Fruit fly (Drosophila melanogaster) whole organism, larva: ENCODE measurements around the gene CG10467.

Experiments
- noc ChIP-seq: fragments of 200-800 bp; sonication (Bioruptor generic); optimal IDR thresholded peaks from 3 replicates; lab custom pipeline; 2019; ENCODE audit warnings: missing biosample characterization, mild to moderate bottlenecking, missing genetic modification characterization, moderate library complexity

The CG10467 gene

DNA sequence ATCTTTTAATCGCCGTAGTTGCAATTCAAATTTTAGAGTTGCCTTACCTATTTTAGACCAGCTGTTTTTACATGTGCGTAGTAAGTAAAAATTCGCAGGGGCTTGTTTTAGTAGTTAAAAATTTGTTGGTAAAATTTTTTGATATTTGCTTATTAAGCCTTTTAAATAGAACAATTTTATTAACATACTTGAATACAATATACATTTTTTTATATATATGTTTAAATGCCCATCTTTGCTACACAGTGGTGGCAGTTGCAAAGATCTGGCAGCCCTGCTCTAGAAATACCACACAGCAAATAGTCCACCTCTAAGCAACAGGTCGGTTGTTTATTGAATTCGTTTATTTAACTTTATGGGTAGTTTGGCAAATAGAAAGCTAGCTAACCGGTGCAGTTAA is at the start of gene CG10467, which contains the start of gene loj:
Gene CG10467 (minus strand): TSS at position 51 of the 400 bp plus-strand sequence.
Gene loj (plus strand): TSS at position 291 of the 400 bp plus-strand sequence.
- peak; percentile 92 for TF ChIP-seq noc

DNA sequence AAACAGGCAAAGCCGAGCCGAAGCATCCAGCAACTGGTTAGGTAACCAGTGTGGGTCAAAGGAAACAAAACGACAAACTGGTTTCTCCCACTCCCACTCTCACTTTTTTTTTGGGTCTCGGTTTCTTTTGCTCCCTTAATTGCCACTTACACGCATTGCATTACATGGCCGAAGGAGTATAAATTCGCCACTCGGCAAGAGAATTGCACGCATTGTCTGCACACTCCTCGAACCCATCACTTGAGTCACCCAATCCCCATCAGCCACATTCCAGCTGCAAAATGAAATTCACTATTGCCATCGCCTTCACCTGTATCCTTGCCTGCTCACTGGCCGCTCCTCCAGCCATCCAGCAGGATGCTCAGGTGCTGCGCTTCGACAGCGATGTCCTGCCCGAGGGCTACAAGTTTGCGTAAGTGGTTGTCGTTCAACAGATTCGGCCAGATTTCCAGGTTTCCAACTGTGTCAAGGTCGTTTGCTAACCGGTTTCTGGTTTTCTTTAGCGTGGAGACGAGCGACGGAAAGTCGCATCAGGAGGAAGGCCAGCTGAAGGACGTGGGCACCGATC is 48.7 kb upstream of the CG10467 start, which contains the start of gene Lcp65Ad:
Gene Lcp65Ad (plus strand): TSS at position 208 of the 568 bp plus-strand sequence.
- no peak for TF ChIP-seq noc

DNA sequence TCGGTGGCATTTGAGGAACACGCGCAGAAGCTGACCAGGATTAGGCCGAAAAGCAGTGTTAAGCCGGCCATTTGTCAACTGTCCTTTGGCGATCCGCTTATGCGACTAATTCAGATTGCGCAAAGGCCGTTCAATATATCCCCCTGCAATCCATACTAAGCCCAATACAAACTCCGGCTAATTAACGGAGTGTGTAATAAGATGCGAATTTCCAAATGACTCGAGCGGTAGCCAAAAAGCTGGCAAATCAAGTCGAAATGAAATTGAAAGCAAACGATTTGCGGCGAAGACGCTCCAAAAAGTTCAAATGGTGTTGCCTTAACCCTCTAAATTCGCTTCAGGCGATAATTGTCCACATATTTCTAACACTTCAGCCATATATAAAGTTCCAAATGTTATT is 47.8 kb upstream of the CG10467 start, which contains the start of gene Cpr65Aw:
Gene Cpr65Aw (minus strand): TSS at position 101 of the 400 bp plus-strand sequence.
- TF ChIP-seq noc, result no peak

DNA sequence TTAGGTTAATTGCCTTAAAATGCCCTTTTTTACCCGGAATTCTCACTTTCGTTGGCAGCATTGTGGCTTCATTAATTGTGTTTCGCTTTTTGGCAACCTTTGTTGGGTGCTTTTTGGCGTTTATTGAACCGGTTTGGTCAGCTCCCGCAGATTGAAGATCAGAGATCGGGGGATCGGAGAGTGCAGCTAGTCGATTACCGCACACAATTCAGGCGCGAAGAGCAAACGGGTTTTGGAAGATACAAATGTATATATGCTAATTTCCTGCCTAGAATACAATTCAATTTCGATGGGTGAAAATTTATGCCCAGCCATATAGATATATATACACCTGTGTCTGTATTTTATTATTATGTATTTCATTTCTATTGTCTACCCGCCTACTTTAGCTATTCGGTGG is 47.0 kb upstream of the CG10467 start:
- TF ChIP-seq noc, result no peak

DNA sequence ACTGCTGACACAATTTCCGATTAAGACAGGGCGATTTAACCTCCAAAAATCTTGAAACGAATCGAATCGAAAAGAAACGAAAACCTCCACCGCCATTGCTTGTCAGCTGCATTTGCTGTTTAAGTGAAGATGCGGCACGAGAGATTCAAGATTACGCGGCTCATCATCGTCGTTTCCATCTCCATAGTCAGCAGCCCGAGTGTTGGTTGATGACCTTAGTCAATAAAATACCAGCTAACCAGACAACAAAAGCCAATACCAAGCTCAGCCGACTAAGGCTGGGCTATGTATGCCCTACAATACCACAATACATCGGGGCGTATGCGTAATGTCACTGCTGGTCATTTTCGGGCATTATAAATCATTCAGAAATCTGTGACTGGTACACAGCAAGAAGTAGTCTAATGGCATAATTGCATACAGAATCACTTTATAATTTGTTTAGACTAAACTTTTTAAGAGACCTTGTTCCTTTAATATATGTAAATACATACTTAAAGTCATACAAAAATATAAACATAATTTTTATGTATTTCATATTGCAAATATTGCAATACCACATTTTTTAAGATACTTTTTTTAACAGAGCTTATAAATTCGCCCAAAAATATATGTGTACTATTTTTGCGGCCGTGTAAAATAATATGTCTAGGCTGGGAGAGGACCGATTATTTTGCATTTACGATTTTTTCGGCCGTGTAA is 46.4 kb upstream of the CG10467 start:
- TF ChIP-seq noc, result no peak

DNA sequence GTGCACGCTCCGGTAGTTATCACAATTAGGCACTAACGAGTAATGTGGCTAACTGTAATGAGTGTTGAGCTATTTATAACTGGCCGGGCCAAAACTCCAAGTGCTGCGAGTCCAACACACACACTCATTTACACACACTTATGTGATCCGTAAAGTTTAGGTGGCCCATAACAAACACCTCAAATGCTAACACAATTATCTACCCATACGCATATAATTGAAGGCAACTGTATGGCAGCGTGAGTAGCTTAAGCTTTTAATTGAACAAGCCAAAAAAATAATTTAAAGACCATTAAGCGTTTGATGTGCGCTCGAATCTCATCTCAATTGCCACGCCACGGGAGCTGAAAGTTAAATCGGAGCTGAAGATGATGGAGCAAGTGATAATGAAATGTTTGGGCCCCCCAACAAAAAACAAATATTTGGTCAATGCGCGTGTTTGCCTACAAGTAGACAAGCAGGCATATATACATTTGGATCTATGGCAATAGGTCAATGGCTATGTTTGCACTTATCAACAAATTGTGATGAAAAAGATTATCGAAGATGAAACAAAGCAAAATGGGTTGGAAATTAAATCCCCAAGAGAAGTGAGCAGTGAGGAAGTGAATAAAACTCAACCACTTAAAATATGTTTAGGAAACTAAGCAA is 45.5 kb upstream of the CG10467 start, which contains the start of gene Cpr65Av:
Gene Cpr65Av (minus strand): TSS at position 51 of the 651 bp plus-strand sequence.
- TF ChIP-seq noc, result no peak

DNA sequence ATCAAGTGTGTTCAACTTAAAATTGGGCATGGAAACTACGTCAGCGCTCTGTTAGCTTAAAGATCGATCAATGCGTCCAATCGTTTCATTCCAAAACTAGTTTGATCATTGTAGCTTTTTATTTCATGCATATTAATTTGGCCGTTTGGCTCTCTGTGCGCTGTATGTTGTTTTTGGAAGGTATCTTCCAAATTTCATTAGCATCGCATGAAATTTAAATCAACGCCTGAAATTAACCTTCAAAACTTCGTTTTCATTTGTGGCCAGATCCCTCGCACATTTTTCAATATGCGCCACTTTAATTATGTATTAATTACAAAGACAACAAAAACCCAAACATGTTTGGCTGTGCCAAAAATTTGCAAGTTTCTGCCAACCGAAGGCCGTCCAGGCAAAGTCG is 44.0 kb upstream of the CG10467 start:
- TF ChIP-seq noc, result no peak

DNA sequence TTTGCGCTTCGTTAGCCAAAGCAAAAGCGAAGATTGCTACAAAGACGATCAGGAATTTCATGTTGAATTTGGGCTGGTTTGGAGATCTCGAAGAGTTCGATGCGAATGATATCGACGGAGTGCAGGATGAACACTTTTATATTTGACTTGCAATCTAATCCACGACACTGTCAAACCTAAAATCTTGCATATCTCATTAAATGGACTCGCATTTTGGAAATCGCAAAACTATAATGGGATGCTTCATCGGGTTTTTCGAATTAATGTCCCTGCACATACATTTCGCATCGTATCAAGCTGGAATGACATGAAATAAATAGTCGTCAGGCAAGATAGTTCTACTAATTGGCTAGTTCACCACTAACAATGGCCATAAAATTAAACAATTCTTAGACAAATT is 43.5 kb upstream of the CG10467 start, which contains the start of gene Lcp65Ae:
Gene Lcp65Ae (minus strand): TSS at position 101 of the 400 bp plus-strand sequence.
- no peak for TF ChIP-seq noc

DNA sequence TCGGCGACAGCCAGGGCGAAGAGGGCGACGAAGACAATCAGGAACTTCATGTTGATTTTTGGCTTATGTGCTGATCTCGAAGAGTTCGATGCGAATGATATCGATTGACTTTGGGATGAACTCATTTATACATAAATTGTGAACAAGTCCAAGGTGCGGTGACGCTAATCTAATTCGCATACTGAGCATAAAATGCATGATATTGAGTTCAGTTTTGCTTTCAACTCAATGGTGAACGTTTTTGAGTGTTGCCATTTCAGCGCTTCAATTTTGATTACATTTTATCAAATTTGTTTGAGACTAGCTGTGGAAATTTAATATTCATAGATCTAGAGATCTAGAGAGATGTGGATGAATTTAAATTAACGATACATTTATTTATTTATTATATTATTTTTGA is 42.1 kb upstream of the CG10467 start, which contains the start of gene Lcp65Af:
Gene Lcp65Af (minus strand): TSS at position 101 of the 400 bp plus-strand sequence.
- TF ChIP-seq noc, result no peak

DNA sequence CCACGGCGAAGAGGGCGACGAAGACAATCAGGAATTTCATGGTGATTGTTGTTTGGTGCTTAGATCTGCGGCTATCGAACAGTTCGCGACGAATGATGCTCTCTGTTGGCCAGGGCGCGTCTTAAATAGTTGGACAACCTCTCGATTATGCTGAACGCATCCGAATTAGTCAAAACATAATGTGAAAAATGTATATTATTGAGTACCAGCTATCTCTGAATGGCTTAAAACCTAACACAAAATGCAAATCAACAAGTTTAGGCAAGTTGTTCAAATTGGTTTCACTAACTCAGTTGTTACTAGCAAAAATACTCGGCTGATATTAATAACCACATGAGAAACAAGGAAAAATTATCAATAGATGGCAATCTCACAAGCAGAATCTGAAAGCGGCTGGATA is 40.6 kb upstream of the CG10467 start, which contains the start of gene Lcp65Ag1:
Gene Lcp65Ag1 (minus strand): TSS at position 101 of the 400 bp plus-strand sequence.
- TF ChIP-seq noc, result no peak

DNA sequence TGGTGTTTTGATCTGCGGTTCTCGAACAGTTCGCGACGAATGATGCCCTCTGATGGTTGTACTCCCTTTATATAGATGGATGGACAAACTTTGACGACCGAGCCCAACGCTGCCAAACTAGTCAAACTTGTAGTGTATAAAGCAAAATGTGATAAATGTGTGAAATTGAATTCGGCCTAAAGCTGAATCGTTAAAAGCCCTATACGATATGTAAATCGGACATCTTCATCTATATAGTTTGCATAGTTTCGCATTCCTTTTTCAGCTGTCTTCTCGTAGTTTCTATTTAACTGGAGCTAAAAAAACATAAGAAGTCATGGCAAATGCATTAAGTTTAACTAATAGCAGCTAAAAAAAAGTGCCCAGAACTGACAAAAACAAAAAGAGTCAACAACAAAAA is 39.0 kb upstream of the CG10467 start, which contains the start of gene Lcp65Ag2:
Gene Lcp65Ag2 (minus strand): TSS at position 48 of the 400 bp plus-strand sequence.
- no peak for TF ChIP-seq noc

DNA sequence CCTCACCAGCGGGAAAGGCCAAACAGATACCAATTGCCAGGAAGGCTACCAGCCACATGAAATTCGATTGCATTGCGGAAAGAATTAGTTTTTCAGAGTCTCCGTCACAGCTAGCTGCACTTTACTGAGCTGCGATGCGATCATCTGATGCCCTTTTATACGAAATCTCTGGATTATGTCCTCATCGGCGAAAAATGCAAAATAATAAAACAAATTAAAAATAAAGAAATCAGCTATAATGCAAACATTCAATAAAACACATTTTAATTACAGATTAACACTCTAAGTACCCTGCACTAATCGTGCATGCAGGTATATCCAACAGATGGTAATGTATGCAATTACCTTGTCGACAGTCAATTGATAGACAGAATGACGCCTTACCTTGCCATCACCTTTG is 37.5 kb upstream of the CG10467 start, which contains the start of gene Cpr65Au:
Gene Cpr65Au (minus strand): TSS at position 101 of the 400 bp plus-strand sequence.
- no peak for TF ChIP-seq noc

DNA sequence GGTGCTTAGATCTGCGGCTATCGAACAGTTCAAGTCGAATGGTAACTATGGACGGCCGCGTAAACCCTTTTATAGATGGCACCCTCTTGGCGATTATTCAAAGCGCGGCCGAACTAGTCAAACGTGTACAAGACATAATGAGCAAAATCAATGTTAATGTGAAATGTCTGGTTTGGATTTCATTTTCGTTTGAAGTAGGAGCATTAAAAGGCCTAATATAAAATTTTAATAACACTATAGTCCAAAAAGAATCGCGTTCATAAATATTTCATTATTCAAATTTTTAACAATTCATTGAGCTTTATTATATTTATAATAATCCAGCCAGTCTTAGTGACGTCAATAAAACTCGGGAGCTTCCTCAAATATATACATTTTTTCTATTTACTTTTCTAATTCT is 36.4 kb upstream of the CG10467 start, which contains the start of gene Lcp65Ag3:
Gene Lcp65Ag3 (minus strand): TSS at position 46 of the 400 bp plus-strand sequence.
- no peak for TF ChIP-seq noc

DNA sequence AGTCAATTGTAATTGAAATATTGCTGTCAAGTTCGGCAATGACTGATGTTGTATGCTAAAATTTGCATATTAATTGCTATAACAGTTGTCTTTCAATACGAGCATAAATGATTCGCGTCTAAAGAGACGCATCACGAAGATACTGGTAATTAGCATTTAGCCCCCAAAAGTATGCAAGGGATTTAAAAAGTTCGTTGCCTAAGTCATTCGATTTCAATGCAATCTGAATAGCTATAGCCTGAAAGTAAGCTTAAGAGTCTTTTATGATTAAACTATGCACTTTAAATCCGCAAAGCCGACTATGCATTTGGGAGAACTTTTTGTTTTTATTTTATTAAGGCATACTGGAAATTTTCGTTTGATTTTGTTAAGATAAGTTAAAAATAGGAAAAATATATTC is 35.0 kb upstream of the CG10467 start:
- no peak for TF ChIP-seq noc

DNA sequence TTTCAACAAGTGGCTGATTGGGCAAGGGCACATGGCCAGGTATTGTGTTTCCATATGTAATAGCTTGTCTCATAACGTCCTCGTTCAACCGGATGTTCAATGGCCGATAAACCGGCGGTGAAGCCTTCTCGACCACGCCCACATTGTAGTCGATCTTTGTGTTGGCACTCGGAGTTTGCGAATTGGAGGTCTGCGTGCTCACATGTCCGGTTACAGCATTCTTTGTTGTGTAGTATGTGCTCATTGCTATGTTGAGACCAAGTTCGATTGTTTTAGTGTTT is 30.8 kb upstream of the CG10467 start:
- no peak for TF ChIP-seq noc

DNA sequence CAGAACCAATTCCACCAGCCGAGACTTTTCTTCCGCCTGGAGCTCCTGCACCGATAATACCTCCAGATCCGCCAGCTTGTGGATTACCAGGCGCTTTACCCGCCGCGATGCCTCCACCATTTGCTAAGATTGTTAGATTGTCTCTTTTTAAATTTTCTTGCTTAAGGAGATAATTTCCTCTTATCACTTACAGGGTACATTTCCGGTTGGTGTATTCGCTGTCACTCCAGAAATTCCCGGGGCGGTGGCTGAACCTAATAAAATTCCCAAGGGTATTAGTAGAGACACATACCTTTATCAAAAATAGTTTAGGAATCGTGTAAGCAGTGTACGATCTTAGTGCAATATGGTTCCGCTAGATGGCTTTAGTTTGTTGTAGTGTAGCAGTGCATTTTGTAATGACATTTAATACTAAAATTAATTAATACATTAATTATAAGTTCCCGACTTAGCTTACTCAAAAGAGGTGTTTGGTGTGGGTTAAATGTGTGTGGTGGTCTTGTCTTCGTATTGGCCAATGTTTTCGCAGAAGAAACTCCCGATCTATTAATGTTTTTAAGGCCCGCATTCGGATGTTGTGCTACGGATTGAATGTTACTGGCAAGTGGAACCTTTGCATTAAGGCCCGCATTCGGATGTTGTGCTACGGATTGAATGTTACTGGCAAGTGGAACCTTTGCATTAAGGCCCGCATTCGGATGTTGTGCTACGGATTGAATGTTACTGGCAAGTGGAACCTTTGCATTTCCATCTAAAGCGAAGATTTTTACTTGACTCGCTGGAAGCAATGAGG is 30.3 kb upstream of the CG10467 start:
- no peak for TF ChIP-seq noc
